Worm (Caenorhabditis elegans): ENCODE data around the gene ule-2.

DNA sequence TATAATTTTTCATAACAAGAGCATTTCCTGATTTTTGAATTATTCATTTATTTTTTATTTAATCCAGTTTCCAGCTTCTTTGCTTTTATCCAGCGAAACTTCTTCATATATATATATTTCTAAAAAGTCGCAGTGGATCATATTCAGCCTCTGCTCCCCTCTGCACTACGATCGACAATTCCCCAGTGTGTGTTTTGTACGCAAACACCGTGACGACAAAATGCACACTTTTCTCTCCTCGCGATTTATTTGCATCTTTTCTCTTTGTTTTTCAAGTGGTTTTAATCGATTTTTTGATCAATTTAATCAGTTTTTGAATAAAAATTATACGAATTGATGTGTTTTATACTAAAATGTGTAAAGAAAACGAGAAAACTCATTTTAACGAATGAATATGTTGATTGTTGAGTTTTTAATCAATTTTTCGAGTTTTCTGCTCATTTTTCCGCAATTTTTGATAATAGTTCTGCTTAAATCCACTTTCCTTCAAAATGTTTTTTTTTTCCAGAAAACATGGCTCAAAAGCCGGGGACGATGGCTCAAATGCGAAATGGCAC lies 21.7 kb downstream of the ule-2 start, which contains the start of gene Y57G11C.33:
- no peak for TF ChIP-seq nfya-1 (tag; optimal IDR thresholded peaks at IDR 0.05; ENCODE audit: borderline replicate concordance, insufficient read depth)
- no peak for TF ChIP-seq ekl-4 (GFP tag; IDR thresholded peaks at IDR 0.05)
- TF ChIP-seq ceh-91 (GFP tag; IDR thresholded peaks at IDR 0.05), result no peak
- no peak for TF ChIP-seq B0336.3 (GFP tag; IDR thresholded peaks at IDR 0.05)
- no peak for TF ChIP-seq F33H1.4 (GFP tag; IDR thresholded peaks at IDR 0.05)
- no peak for TF ChIP-seq Y95B8A.8 (GFP tag; IDR thresholded peaks at IDR 0.05)
- TF ChIP-seq nhr-90 (tag; optimal IDR thresholded peaks at IDR 0.05), result no peak
- no peak for TF ChIP-seq pha-4 (tag; optimal IDR thresholded peaks at IDR 0.05)
- no peak for TF ChIP-seq attf-3 (GFP tag; conservative IDR thresholded peaks at IDR 0.05)

Data from whole organism, young adult.